Fruit fly (Drosophila melanogaster) whole organism, embryonic: ENCODE measurements around the gene APP-BP1.
A peak's percentile ranks its signal among the peaks of the same experiment; 100 is the strongest.

Experiments
- Adf1 ChIP-seq: fragments of 200-800 bp; sonication (Bioruptor generic); IDR thresholded peaks from 2 replicates; pipeline ENCODE4 v1.3.6; 2022; ENCODE audit warnings: missing biosample characterization, missing genetic modification characterization
- Asciz ChIP-seq: fragments of 200-800 bp; sonication (Bioruptor generic); optimal IDR thresholded peaks from 2 replicates; lab custom pipeline; 2017; ENCODE audit warnings: missing biosample characterization, mild to moderate bottlenecking, missing genetic modification characterization, missing genetic modification reagents
- CG10209 ChIP-seq: fragments of 200-800 bp; sonication (Bioruptor generic); optimal IDR thresholded peaks from 3 replicates; lab custom pipeline; 2017; ENCODE audit warnings: missing biosample characterization, mild to moderate bottlenecking, missing genetic modification characterization, missing genetic modification reagents
- CG10267 ChIP-seq: fragments of 200-800 bp; sonication (Bioruptor generic); optimal IDR thresholded peaks from 2 replicates; lab custom pipeline; 2018; ENCODE audit warnings: missing biosample characterization, mild to moderate bottlenecking, missing genetic modification characterization, moderate library complexity
- CG10274 ChIP-seq: fragments of 200-800 bp; sonication (Bioruptor generic); optimal IDR thresholded peaks from 3 replicates; lab custom pipeline; 2017; ENCODE audit warnings: missing biosample characterization, mild to moderate bottlenecking, missing genetic modification characterization
- CG12071 ChIP-seq: fragments of 200-800 bp; sonication (Bioruptor generic); optimal IDR thresholded peaks from 3 replicates; lab custom pipeline; 2018; ENCODE audit warnings: missing biosample characterization, mild to moderate bottlenecking, missing genetic modification characterization
- CG13775 ChIP-seq: fragments of 200-800 bp; sonication (Bioruptor generic); optimal IDR thresholded peaks from 3 replicates; lab custom pipeline; 2017; ENCODE audit warnings: missing biosample characterization, mild to moderate bottlenecking, missing genetic modification characterization
- CG14441 ChIP-seq: fragments of 200-800 bp; sonication (Bioruptor generic); IDR thresholded peaks from 2 replicates; pipeline ENCODE4 v1.3.6; 2022; ENCODE audit warnings: missing biosample characterization, missing genetic modification characterization
- CG16863 ChIP-seq: fragments of 200-800 bp; sonication (Bioruptor generic); optimal IDR thresholded peaks from 3 replicates; lab custom pipeline; 2016; ENCODE audit warnings: missing biosample characterization, missing genetic modification characterization
- CG18011 ChIP-seq: fragments of 200-800 bp; sonication (Bioruptor generic); optimal IDR thresholded peaks from 2 replicates; lab custom pipeline; 2017; ENCODE audit warnings: missing biosample characterization, missing genetic modification characterization, mild to moderate bottlenecking, moderate library complexity, missing genotype
- CG2889 ChIP-seq: fragments of 200-800 bp; sonication (Bioruptor generic); IDR thresholded peaks from 3 replicates; pipeline ENCODE4 v1.3.6; 2022; ENCODE audit warnings: missing biosample characterization, missing genetic modification characterization
- CG30020 ChIP-seq: fragments of 200-800 bp; optimal IDR thresholded peaks from 2 replicates; lab custom pipeline; 2019; ENCODE audit warnings: missing biosample characterization, mild to moderate bottlenecking, missing genetic modification characterization, moderate library complexity
- CG3726 ChIP-seq: fragments of 200-800 bp; sonication (Bioruptor generic); IDR thresholded peaks from 3 replicates; pipeline ENCODE4, ENCODE4 v1.3.6; 2022; ENCODE audit warnings: missing biosample characterization, missing genetic modification characterization
- CG4328 ChIP-seq: fragments of 200-800 bp; sonication (Bioruptor generic); optimal IDR thresholded peaks from 3 replicates; lab custom pipeline; 2017; ENCODE audit warnings: missing biosample characterization, missing genetic modification reagents, missing genetic modification characterization
- CG4360 ChIP-seq: fragments of 200-800 bp; sonication (Bioruptor generic); IDR thresholded peaks from 2 replicates; pipeline ENCODE4 v1.3.6; 2022; ENCODE audit warnings: missing biosample characterization, missing genetic modification characterization
- CG4820 ChIP-seq: fragments of 200-800 bp; sonication (Bioruptor generic); optimal IDR thresholded peaks from 3 replicates; lab custom pipeline; 2016; ENCODE audit warnings: missing biosample characterization, missing genetic modification characterization
- CG5245 ChIP-seq: fragments of 200-800 bp; sonication (Bioruptor generic); optimal IDR thresholded peaks from 3 replicates; lab custom pipeline; 2016; ENCODE audit warnings: missing biosample characterization, missing genetic modification characterization
- CG6854 ChIP-seq: fragments of 200-800 bp; sonication (Bioruptor generic); optimal IDR thresholded peaks from 3 replicates; lab custom pipeline; 2017; ENCODE audit warnings: missing biosample characterization, mild to moderate bottlenecking, missing genetic modification characterization
- CG8290 ChIP-seq, 3 experiments: fragments of 200-800 bp; sonication (Bioruptor generic); optimal IDR thresholded peaks; 2 replicates each; lab custom pipeline; 2016 to 2019; ENCODE audit warnings: missing biosample characterization in 3 of 3, missing genetic modification characterization in 3 of 3, mild to moderate bottlenecking in 2 of 3, moderate library complexity in 1 of 3
- CG9727 ChIP-seq: fragments of 200-800 bp; sonication (Bioruptor generic); optimal IDR thresholded peaks from 3 replicates; lab custom pipeline; 2017; ENCODE audit warnings: missing biosample characterization, mild to moderate bottlenecking, missing genetic modification characterization
- CG9797 ChIP-seq: fragments of 200-800 bp; sonication (Bioruptor generic); optimal IDR thresholded peaks from 3 replicates; lab custom pipeline; 2018; ENCODE audit warnings: missing biosample characterization, mild to moderate bottlenecking, missing genetic modification characterization
- Deaf1 ChIP-seq: fragments of 200-800 bp; optimal IDR thresholded peaks from 3 replicates; lab custom pipeline; 2019; ENCODE audit warnings: missing biosample characterization, mild to moderate bottlenecking, missing genetic modification characterization, moderate library complexity
- Dek ChIP-seq: fragments of 200-800 bp; sonication (Bioruptor generic); optimal IDR thresholded peaks from 3 replicates; lab custom pipeline; 2019; ENCODE audit warnings: missing biosample characterization, mild to moderate bottlenecking, missing genetic modification characterization, moderate library complexity
- Dip3 ChIP-seq: fragments of 200-800 bp; sonication (Bioruptor generic); optimal IDR thresholded peaks from 3 replicates; lab custom pipeline; 2016; ENCODE audit warnings: missing biosample characterization, missing genetic modification characterization
- Doc2 ChIP-seq: fragments of 200-800 bp; sonication (Bioruptor generic); IDR thresholded peaks from 2 replicates; pipeline ENCODE4 v1.3.6; 2022; ENCODE audit warnings: missing biosample characterization, missing genetic modification characterization
- Drgx ChIP-seq: fragments of 200-800 bp; sonication (Bioruptor generic); IDR thresholded peaks from 2 replicates; pipeline ENCODE4 v1.3.6; 2022; ENCODE audit warnings: missing biosample characterization, missing genetic modification characterization
- ERR ChIP-seq: fragments of 200-800 bp; sonication (Bioruptor generic); optimal IDR thresholded peaks from 2 replicates; lab custom pipeline; 2016; ENCODE audit warnings: missing biosample characterization, missing genetic modification characterization
- Ets65A ChIP-seq: fragments of 200-800 bp; sonication (Bioruptor generic); peaks from one replicate; lab custom pipeline; 2016; ENCODE audit warnings: missing biosample characterization, missing genetic modification characterization
- HLH4C ChIP-seq: fragments of 200-800 bp; sonication (Bioruptor generic); IDR thresholded peaks from 3 replicates; pipeline ENCODE4 v1.3.6; 2022; ENCODE audit warnings: missing biosample characterization, missing genetic modification characterization; ENCODE audit not compliant: partially characterized antibody
- HmgD ChIP-seq: fragments of 200-800 bp; sonication (Bioruptor generic); optimal IDR thresholded peaks from 3 replicates; lab custom pipeline; 2016; ENCODE audit warnings: missing biosample characterization, missing genetic modification characterization
- NK7.1 ChIP-seq: fragments of 200-800 bp; sonication (Bioruptor generic); optimal IDR thresholded peaks from 3 replicates; lab custom pipeline; 2016; ENCODE audit warnings: missing biosample characterization, missing genetic modification characterization
- Nf-YC ChIP-seq: fragments of 200-800 bp; optimal IDR thresholded peaks from 3 replicates; lab custom pipeline; 2019; ENCODE audit warnings: missing biosample characterization, mild to moderate bottlenecking, missing genetic modification characterization, moderate library complexity
- Vsx1 ChIP-seq: fragments of 200-800 bp; sonication (Bioruptor generic); optimal IDR thresholded peaks from 2 replicates; lab custom pipeline; 2017; ENCODE audit warnings: missing biosample characterization, mild to moderate bottlenecking, missing genetic modification characterization, missing genetic modification reagents
- aop ChIP-seq: fragments of 200-800 bp; sonication (Bioruptor generic); IDR thresholded peaks from 2 replicates; pipeline ENCODE4 v1.3.6; 2022; ENCODE audit warnings: missing biosample characterization, missing genetic modification characterization
- bbx ChIP-seq: fragments of 200-800 bp; sonication (Bioruptor generic); IDR thresholded peaks from 2 replicates; pipeline ENCODE4 v1.3.6; 2022; ENCODE audit warnings: missing biosample characterization, missing genetic modification characterization; ENCODE audit not compliant: partially characterized antibody
- bsh ChIP-seq, 2 experiments: fragments of 200-800 bp; sonication (Bioruptor generic); optimal IDR thresholded peaks; 2 replicates each; lab custom pipeline; 2017 to 2018; ENCODE audit warnings: mild to moderate bottlenecking in 2 of 2, missing biosample characterization in 2 of 2, missing genetic modification characterization in 2 of 2, moderate library complexity in 1 of 2
- caup ChIP-seq: fragments of 200-800 bp; sonication (Bioruptor generic); optimal IDR thresholded peaks from 3 replicates; lab custom pipeline; 2017; ENCODE audit warnings: missing biosample characterization, mild to moderate bottlenecking, missing genetic modification characterization, moderate library complexity; ENCODE audit not compliant: severe bottlenecking
- fd3F ChIP-seq: fragments of 200-800 bp; sonication (Bioruptor generic); optimal IDR thresholded peaks from 2 replicates; lab custom pipeline; 2018; ENCODE audit warnings: missing biosample characterization, mild to moderate bottlenecking, missing genetic modification characterization, moderate library complexity
- hkb ChIP-seq, 2 experiments: fragments of 200-800 bp in 1 of 2; fragments of >200 bp in 1 of 2; sonication (Bioruptor generic) in 1 of 2; IDR thresholded peaks in 1 of 2; optimal IDR thresholded peaks in 1 of 2; 2 replicates each; pipeline versions ENCODE4 v1.3.6 to Lab custom; 2017 to 2022; ENCODE audit warnings: missing biosample characterization in 1 of 2, missing genetic modification characterization in 1 of 2
- oc ChIP-seq: fragments of 200-800 bp; sonication (Bioruptor generic); optimal IDR thresholded peaks from 2 replicates; lab custom pipeline; 2018; ENCODE audit warnings: missing biosample characterization, mild to moderate bottlenecking, missing genetic modification characterization, moderate library complexity
- pb ChIP-seq: fragments of 200-800 bp; sonication (Bioruptor generic); optimal IDR thresholded peaks from 3 replicates; lab custom pipeline; 2016; ENCODE audit warnings: missing biosample characterization, missing genetic modification characterization
- pnt ChIP-seq: fragments of 200-800 bp; sonication (Bioruptor generic); optimal IDR thresholded peaks from 3 replicates; lab custom pipeline; 2016; ENCODE audit warnings: missing biosample characterization, missing genetic modification characterization
- ro ChIP-seq: fragments of 200-800 bp; sonication (Bioruptor generic); IDR thresholded peaks from 2 replicates; pipeline ENCODE4 v1.3.6; 2022; ENCODE audit warnings: missing biosample characterization, missing genetic modification characterization
- salm ChIP-seq: fragments of 200-800 bp; sonication (Bioruptor generic); optimal IDR thresholded peaks from 2 replicates; lab custom pipeline; 2018; ENCODE audit warnings: missing biosample characterization, mild to moderate bottlenecking, missing genetic modification characterization
- seq ChIP-seq: fragments of 200-800 bp; sonication (Bioruptor generic); IDR thresholded peaks from 2 replicates; pipeline ENCODE4 v1.3.6; 2022; ENCODE audit warnings: missing biosample characterization, missing genetic modification characterization
- tll ChIP-seq, 2 experiments: fragments of 200-800 bp in 1 of 2; fragments of >200 bp in 1 of 2; sonication (Bioruptor generic) in 1 of 2; optimal IDR thresholded peaks; 2 replicates each; lab custom pipeline; 2017 to 2019; ENCODE audit warnings: missing biosample characterization in 2 of 2, missing genetic modification characterization in 2 of 2, mild to moderate bottlenecking in 1 of 2, moderate library complexity in 1 of 2
- vnd ChIP-seq: fragments of 200-800 bp; sonication (Bioruptor generic); IDR thresholded peaks from 3 replicates; pipeline ENCODE4 v1.3.6; 2022; ENCODE audit warnings: missing biosample characterization, missing genetic modification characterization; ENCODE audit not compliant: partially characterized antibody
- yki ChIP-seq: fragments of >200 bp; optimal IDR thresholded peaks from 3 replicates; lab custom pipeline; 2018
- zfh2 ChIP-seq: fragments of 200-800 bp; sonication (Bioruptor generic); optimal IDR thresholded peaks from 2 replicates; lab custom pipeline; 2016; ENCODE audit warnings: missing biosample characterization, missing genetic modification characterization

The APP-BP1 gene

DNA sequence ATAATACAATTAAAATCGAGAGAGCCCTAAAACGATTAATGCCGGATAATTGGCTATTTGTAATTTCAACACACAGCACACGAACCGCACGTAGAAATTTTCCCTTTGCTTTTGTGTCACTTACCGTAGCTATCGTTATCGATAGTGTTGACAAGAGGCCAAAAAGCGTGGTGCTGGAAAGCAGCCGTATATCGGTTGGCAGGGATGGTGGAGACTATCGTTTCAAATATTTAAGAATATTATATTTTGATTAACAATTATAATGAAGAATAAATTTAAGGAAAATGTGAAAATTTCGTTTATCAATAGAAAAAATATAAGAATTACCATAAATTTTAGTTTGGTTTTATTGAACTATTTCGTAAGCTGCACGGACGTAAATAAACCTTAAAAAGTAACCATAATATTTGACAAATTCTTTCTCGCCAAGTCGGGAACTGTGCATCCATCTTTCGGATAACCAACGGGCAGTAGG lies 5.1 kb upstream of the APP-BP1 start, which contains the start of gene JIL-1 (continued):
- peak; percentile 18 for TF ChIP-seq CG9797 (GFP tag; lab: Kevin White, UChicago)
- no peak for TF ChIP-seq CG6854 (GFP tag; lab: Kevin White, UChicago)
- no peak for TF ChIP-seq ERR (GFP tag; lab: Kevin White, UChicago)
- TF ChIP-seq CG2889 (GFP tag; lab: Robert Waterston, UW) = peak; percentile 63
- peak; percentile 19 for TF ChIP-seq Vsx1 (GFP tag; lab: Kevin White, UChicago)
- peak; percentile 40 for TF ChIP-seq CG5245 (GFP tag; lab: Kevin White, UChicago)
- no peak for TF ChIP-seq Doc2 (GFP tag; lab: Robert Waterston, UW)
- no peak for TF ChIP-seq pnt (GFP tag; lab: Kevin White, UChicago)
- TF ChIP-seq CG30020 (tag; lab: Kevin White, UChicago) = peak; percentile 33
- peak; percentile 39 for TF ChIP-seq CG18011
- peak; percentile 77 for TF ChIP-seq CG14441 (GFP tag; lab: Robert Waterston, UW)
- peak; percentile 48 for TF ChIP-seq Dip3 (GFP tag; lab: Kevin White, UChicago)
- peak; percentile 14 for TF ChIP-seq CG12071 (GFP tag; lab: Kevin White, UChicago)
- no peak for TF ChIP-seq seq (GFP tag; lab: Robert Waterston, UW)
- TF ChIP-seq CG4328 (GFP tag; lab: Kevin White, UChicago) = no peak
- TF ChIP-seq HmgD (GFP tag; lab: Kevin White, UChicago) = no peak
- peak; percentile 71 for TF ChIP-seq zfh2 (GFP tag; lab: Kevin White, UChicago)
- peak; percentile 82 for TF ChIP-seq HLH4C (GFP tag; lab: Robert Waterston, UW)
- peak; percentile 24; the same call in 1 of the 2 replicates for TF ChIP-seq Drgx (GFP tag; lab: Robert Waterston, UW)
- TF ChIP-seq CG4360 (GFP tag; lab: Robert Waterston, UW) = peak; percentile 44
- no peak for TF ChIP-seq NK7.1
- peak; percentile 52 for TF ChIP-seq CG4820 (GFP tag; lab: Kevin White, UChicago)
- no peak for TF ChIP-seq tll (GFP tag; optimal IDR thresholded peaks at IDR 0.05; lab: Kevin White, UChicago)
- no peak; the same call in 2 of the 3 replicates for TF ChIP-seq CG3726
- TF ChIP-seq fd3F (GFP tag; lab: Kevin White, UChicago) = peak; percentile 34
- peak; percentile 55; the same call in 1 of the 2 replicates for TF ChIP-seq Adf1 (GFP tag; lab: Robert Waterston, UW)
- no peak for TF ChIP-seq pb (GFP tag; lab: Kevin White, UChicago)
- TF ChIP-seq Dek (tag; lab: Kevin White, UChicago) = peak; percentile 65
- TF ChIP-seq oc = peak; percentile 17
- peak; percentile 29 for TF ChIP-seq caup (GFP tag; lab: Kevin White, UChicago)
- TF ChIP-seq aop (GFP tag; lab: Robert Waterston, UW) = 0 out of 2 replicates have a peak, but pooled peaks have one; percentile 39
- peak; percentile 65 for TF ChIP-seq Nf-YC (tag; lab: Kevin White, UChicago)
- TF ChIP-seq vnd = peak; percentile 77
- TF ChIP-seq Ets65A = peak; percentile 96
- TF ChIP-seq Deaf1 (tag; lab: Kevin White, UChicago) = peak; percentile 6
- TF ChIP-seq salm (tag; lab: Kevin White, UChicago) = no peak
- no peak for TF ChIP-seq CG16863 (GFP tag; lab: Kevin White, UChicago)
- no peak for TF ChIP-seq yki (lab: Kevin White, UChicago)
- TF ChIP-seq CG10209 (GFP tag; lab: Kevin White, UChicago) = peak; percentile 59
- peak; percentile 96 for TF ChIP-seq CG10267 (tag; lab: Kevin White, UChicago)
- TF ChIP-seq CG10274 (GFP tag; lab: Kevin White, UChicago) = no peak
- no peak for TF ChIP-seq ro
- TF ChIP-seq bbx (GFP tag; lab: Robert Waterston, UW) = peak; percentile 89
- TF ChIP-seq CG13775 = peak; percentile 37
- peak; percentile 59 for TF ChIP-seq CG8290 (GFP tag; optimal IDR thresholded peaks at IDR 0.05; lab: Kevin White, UChicago)
- peak; percentile 9 to 74 for TF ChIP-seq CG8290 (tag; optimal IDR thresholded peaks at IDR 0.05; lab: Kevin White, UChicago)
- TF ChIP-seq Asciz (GFP tag; lab: Kevin White, UChicago) = peak; percentile 33
- peak; percentile 28 for TF ChIP-seq CG9727 (GFP tag; lab: Kevin White, UChicago)
- no peak for TF ChIP-seq hkb (optimal IDR thresholded peaks at IDR 0.05; lab: Kevin White, UChicago)
- TF ChIP-seq hkb (GFP tag; IDR thresholded peaks at IDR 0.05; lab: Robert Waterston, UW) = peak; percentile 26; the same call in 1 of the 2 replicates
- TF ChIP-seq bsh (GFP tag; optimal IDR thresholded peaks at IDR 0.05; lab: Kevin White, UChicago) = peak in 1 of 2 experiments; percentile 31
